Worm (Caenorhabditis elegans) whole organism, mixed stage, embryonic: Measurements from ENCODE around the gene T05H10.4.

ENCODE experiments used
- M03D4.4 ChIP-seq: sonication (generic microtip); optimal IDR thresholded peaks from 2 replicates; lab custom pipeline; 2017; ENCODE audit warnings: mild to moderate bottlenecking, missing genetic modification characterization, missing compliant biosample characterization
- bed-3 ChIP-seq: fragments of 200-800 bp; sonication (Bioruptor generic); optimal IDR thresholded peaks from 3 replicates; lab custom pipeline; 2018; ENCODE audit warnings: mild to moderate bottlenecking, missing genetic modification characterization, moderate library complexity, missing compliant biosample characterization
- blmp-1 ChIP-seq: fragments of 150-350 bp; optimal IDR thresholded peaks from 2 replicates; lab custom pipeline; 2014; ENCODE audit warnings: missing biosample characterization, missing genetic modification characterization
- ceh-39 ChIP-seq: fragments of 150-350 bp; optimal IDR thresholded peaks from 2 replicates; lab custom pipeline; 2014; ENCODE audit warnings: missing biosample characterization, missing genetic modification characterization
- ceh-43 ChIP-seq: fragments of 200-800 bp; sonication (Bioruptor generic); optimal IDR thresholded peaks from 2 replicates; lab custom pipeline; 2018; ENCODE audit warnings: mild to moderate bottlenecking, missing genetic modification characterization, moderate library complexity, missing compliant biosample characterization
- ces-1 ChIP-seq: fragments of 150-350 bp; optimal IDR thresholded peaks from 2 replicates; lab custom pipeline; 2014; ENCODE audit warnings: missing biosample characterization, missing genetic modification reagents, missing genetic modification characterization
- cnd-1 ChIP-seq: fragments of 200-800 bp; sonication (Bioruptor generic); optimal IDR thresholded peaks from 2 replicates; lab custom pipeline; 2018; ENCODE audit warnings: mild to moderate bottlenecking, missing genetic modification characterization, missing compliant biosample characterization
- drap-1 ChIP-seq: fragments of 200-800 bp; sonication (Bioruptor generic); optimal IDR thresholded peaks from 3 replicates; lab custom pipeline; 2018; ENCODE audit warnings: mild to moderate bottlenecking, missing genetic modification characterization, missing compliant biosample characterization
- elt-1 ChIP-seq: sonication (generic microtip); optimal IDR thresholded peaks from 2 replicates; lab custom pipeline; 2017; ENCODE audit warnings: missing genetic modification characterization, mild to moderate bottlenecking, missing compliant biosample characterization, antibody characterized with exemption, moderate library complexity, borderline replicate concordance; ENCODE audit not compliant: insufficient read depth
- elt-3 ChIP-seq: fragments of 150-350 bp; optimal IDR thresholded peaks from 2 replicates; lab custom pipeline; 2014; ENCODE audit warnings: missing biosample characterization, missing genetic modification characterization
- flh-1 ChIP-seq: fragments of 200-800 bp; sonication (Bioruptor generic); optimal IDR thresholded peaks from 2 replicates; lab custom pipeline; 2018; ENCODE audit warnings: mild to moderate bottlenecking, missing genetic modification characterization, moderate library complexity, missing compliant biosample characterization
- ham-2 ChIP-seq: fragments of 200-800 bp; sonication (Bioruptor generic); optimal IDR thresholded peaks from 2 replicates; lab custom pipeline; 2018; ENCODE audit warnings: mild to moderate bottlenecking, missing genetic modification characterization, missing compliant biosample characterization
- hlh-1 ChIP-seq: fragments of 150-350 bp; optimal IDR thresholded peaks from 2 replicates; lab custom pipeline; 2014; ENCODE audit warnings: missing biosample characterization, missing genetic modification reagents, missing genetic modification characterization
- lin-13 ChIP-seq: fragments of 150-350 bp; optimal IDR thresholded peaks from 2 replicates; lab custom pipeline; 2014; ENCODE audit warnings: missing biosample characterization, missing genetic modification characterization
- lin-32 ChIP-seq: fragments of 200-800 bp; sonication (Bioruptor generic); optimal IDR thresholded peaks from 2 replicates; lab custom pipeline; 2018; ENCODE audit warnings: mild to moderate bottlenecking, missing genetic modification characterization, missing compliant biosample characterization
- lsy-2 ChIP-seq: fragments of 150-350 bp; optimal IDR thresholded peaks from 2 replicates; lab custom pipeline; 2014; ENCODE audit warnings: missing biosample characterization, missing genetic modification characterization
- mab-5 ChIP-seq: fragments of 150-350 bp; optimal IDR thresholded peaks from 2 replicates; lab custom pipeline; 2014; ENCODE audit warnings: missing biosample characterization, missing genetic modification characterization
- mep-1 ChIP-seq: fragments of 150-350 bp; optimal IDR thresholded peaks from 2 replicates; lab custom pipeline; 2017; ENCODE audit warnings: missing biosample characterization, missing genetic modification reagents, missing genetic modification characterization, inconsistent platforms
- mls-2 ChIP-seq: sonication (generic microtip); optimal IDR thresholded peaks from 2 replicates; lab custom pipeline; 2016; ENCODE audit warnings: mild to moderate bottlenecking, missing genetic modification characterization, moderate library complexity, missing compliant biosample characterization
- nhr-12 ChIP-seq: fragments of 150-350 bp; optimal IDR thresholded peaks from 2 replicates; lab custom pipeline; 2014; ENCODE audit warnings: missing biosample characterization, missing genetic modification characterization
- nhr-2 ChIP-seq: fragments of 150-350 bp; optimal IDR thresholded peaks from 2 replicates; lab custom pipeline; 2014; ENCODE audit warnings: missing biosample characterization, missing genetic modification characterization
- nhr-237 ChIP-seq: fragments of 150-350 bp; optimal IDR thresholded peaks from 2 replicates; lab custom pipeline; 2014; ENCODE audit warnings: missing biosample characterization, missing genetic modification characterization
- nhr-28 ChIP-seq: fragments of 150-350 bp; optimal IDR thresholded peaks from 2 replicates; lab custom pipeline; 2014; ENCODE audit warnings: missing biosample characterization, missing genetic modification characterization
- nhr-76 ChIP-seq: sonication (generic microtip); optimal IDR thresholded peaks from 2 replicates; lab custom pipeline; 2017; ENCODE audit warnings: missing biosample characterization, missing genetic modification characterization
- pha-4 ChIP-seq: fragments of 150-350 bp; optimal IDR thresholded peaks from 2 replicates; lab custom pipeline; 2018; ENCODE audit warnings: missing biosample characterization, missing genetic modification reagents, missing genetic modification characterization
- sem-2 ChIP-seq: fragments of 200-800 bp; sonication (Bioruptor generic); optimal IDR thresholded peaks from 2 replicates; lab custom pipeline; 2018; ENCODE audit warnings: mild to moderate bottlenecking, missing genetic modification characterization, missing compliant biosample characterization
- sptf-1 ChIP-seq: sonication (generic microtip); optimal IDR thresholded peaks from 2 replicates; lab custom pipeline; 2017; ENCODE audit warnings: mild to moderate bottlenecking, missing genetic modification characterization, moderate library complexity, missing compliant biosample characterization
- unc-120 ChIP-seq: sonication (generic microtip); optimal IDR thresholded peaks from 2 replicates; lab custom pipeline; 2017; ENCODE audit warnings: missing genetic modification characterization, missing compliant biosample characterization; ENCODE audit not compliant: poor library complexity, severe bottlenecking
- unc-39 ChIP-seq: fragments of 150-350 bp; optimal IDR thresholded peaks from 2 replicates; lab custom pipeline; 2014; ENCODE audit warnings: missing biosample characterization, missing genetic modification characterization
- unc-62 ChIP-seq: fragments of 150-350 bp; optimal IDR thresholded peaks from 2 replicates; lab custom pipeline; 2014; ENCODE audit warnings: missing biosample characterization, missing genetic modification reagents, missing genetic modification characterization
- zip-8 ChIP-seq: fragments of 150-350 bp; optimal IDR thresholded peaks from 2 replicates; lab custom pipeline; 2014; ENCODE audit warnings: missing biosample characterization, missing genetic modification characterization
- ztf-11 ChIP-seq: fragments of 150-350 bp; optimal IDR thresholded peaks from 2 replicates; lab custom pipeline; 2014; ENCODE audit warnings: missing biosample characterization, missing genetic modification characterization

The T05H10.4 gene

ce11 chrII:8052172-8052571 lies 778 bp upstream of the T05H10.4 start:
- TF ChIP-seq elt-3 (tag; lab: Kevin White, UChicago) (no peak), cnd-1 (tag; lab: Kevin White, UChicago) (peak; percentile 51), ces-1 (peak; percentile 33)

ce11 chrII:8057911-8058310 lies 5.0 kb downstream of the T05H10.4 start:
- TF ChIP-seq lsy-2: no peak
- no peak for TF ChIP-seq lin-32
- TF ChIP-seq nhr-12: no peak
- TF ChIP-seq ztf-11: no peak
- TF ChIP-seq nhr-76 (tag; lab: Kevin White, UChicago): no peak
- no peak for TF ChIP-seq pha-4 (tag; lab: Kevin White, UChicago)
- no peak for TF ChIP-seq blmp-1
- no peak for TF ChIP-seq elt-1
- no peak for TF ChIP-seq ceh-43 (GFP tag; lab: Kevin White, UChicago)
- no peak for TF ChIP-seq unc-39 (tag; lab: Kevin White, UChicago)
- TF ChIP-seq drap-1 (GFP tag; lab: Kevin White, UChicago): no peak
- TF ChIP-seq flh-1 (GFP tag; lab: Kevin White, UChicago): no peak
- TF ChIP-seq sptf-1: no peak

ce11 chrII:8058769-8059168 lies 5.8 kb downstream of the T05H10.4 start, which contains the start of gene T05H10.8:
TSS of gene T05H10.8 (plus strand) at chrII:8059069.
- no peak for TF ChIP-seq unc-39 (tag; lab: Kevin White, UChicago)
- TF ChIP-seq ztf-11: no peak
- TF ChIP-seq nhr-237 (tag; lab: Kevin White, UChicago): no peak
- no peak for TF ChIP-seq M03D4.4 (tag; lab: Kevin White, UChicago)

- TF ChIP-seq sem-2 (GFP tag; lab: Kevin White, UChicago): no peak
- TF ChIP-seq mls-2: no peak
- TF ChIP-seq ces-1: no peak
- TF ChIP-seq flh-1 (GFP tag; lab: Kevin White, UChicago): no peak
- TF ChIP-seq unc-120 (tag; lab: Kevin White, UChicago): no peak
- TF ChIP-seq bed-3 (GFP tag; lab: Kevin White, UChicago): no peak
- no peak for TF ChIP-seq lin-32
- no peak for TF ChIP-seq lin-13
- no peak for TF ChIP-seq nhr-237 (tag; lab: Kevin White, UChicago)
- TF ChIP-seq cnd-1 (tag; lab: Kevin White, UChicago): no peak
- TF ChIP-seq zip-8 (tag; lab: Kevin White, UChicago): no peak
- TF ChIP-seq unc-39 (tag; lab: Kevin White, UChicago): no peak
- no peak for TF ChIP-seq drap-1 (GFP tag; lab: Kevin White, UChicago)
- TF ChIP-seq unc-62 (GFP tag; lab: Kevin White, UChicago): no peak
- TF ChIP-seq ztf-11: no peak
- TF ChIP-seq ceh-43 (GFP tag; lab: Kevin White, UChicago): no peak
- TF ChIP-seq blmp-1: no peak
- TF ChIP-seq, all 35 proteins: peak for 0
Observed at ce11 chrII:8059532-8059931, 6.6 kb downstream of the T05H10.4 start.

ce11 chrII:8062334-8062791 lies 9.4 kb downstream of the T05H10.4 start, which contains the start of gene ufd-2:
TSS of gene ufd-2 (plus strand) at chrII:8062741.
- TF ChIP-seq drap-1 (GFP tag; lab: Kevin White, UChicago) (peak; percentile 41), ham-2 (no peak), cnd-1 (tag; lab: Kevin White, UChicago) (peak; percentile 25), mep-1 (peak; percentile 76), ztf-11 (no peak), ceh-39 (tag; lab: Kevin White, UChicago) (peak; percentile 43), pha-4 (tag; lab: Kevin White, UChicago) (peak; percentile 73), ces-1 (peak; percentile 59), lin-13 (peak; percentile 76), zip-8 (tag; lab: Kevin White, UChicago) (no peak), elt-3 (tag; lab: Kevin White, UChicago) (no peak), M03D4.4 (tag; lab: Kevin White, UChicago) (no peak), unc-120 (tag; lab: Kevin White, UChicago) (no peak), unc-39 (tag; lab: Kevin White, UChicago) (no peak), nhr-237 (tag; lab: Kevin White, UChicago) (peak; percentile 48), ceh-43 (GFP tag; lab: Kevin White, UChicago) (no peak), sem-2 (GFP tag; lab: Kevin White, UChicago) (no peak), nhr-2 (tag; lab: Kevin White, UChicago) (no peak), nhr-28 (tag; lab: Kevin White, UChicago) (no peak), mab-5 (no peak), lsy-2 (peak; percentile 63), hlh-1 (tag; lab: Kevin White, UChicago) (peak; percentile 41)
